Worm (Caenorhabditis elegans) whole organism, late embryonic: ENCODE results near the gene srh-288.

Experiments
- K09A11.1 ChIP-seq: sonication (generic microtip); optimal IDR thresholded peaks from 2 replicates; lab custom pipeline; 2017; ENCODE audit warnings: antibody characterized with exemption, mild to moderate bottlenecking, missing genetic modification characterization, missing compliant biosample characterization; ENCODE audit not compliant: insufficient read depth
- ama-1 ChIP-seq: fragments of 150-350 bp; optimal IDR thresholded peaks from 2 replicates; lab custom pipeline; 2014
- ceh-48 ChIP-seq: sonication (generic microtip); optimal IDR thresholded peaks from 2 replicates; lab custom pipeline; 2016; ENCODE audit warnings: missing genetic modification characterization, inconsistent platforms, missing compliant biosample characterization
- ceh-9 ChIP-seq: sonication (generic microtip); optimal IDR thresholded peaks from 2 replicates; lab custom pipeline; 2016; ENCODE audit warnings: mild to moderate bottlenecking, missing genetic modification characterization, inconsistent platforms, missing compliant biosample characterization
- ets-4 ChIP-seq: sonication (generic microtip); optimal IDR thresholded peaks from 2 replicates; lab custom pipeline; 2016; ENCODE audit warnings: missing genetic modification characterization, missing compliant biosample characterization
- fkh-10 ChIP-seq: fragments of 150-350 bp; optimal IDR thresholded peaks from 2 replicates; lab custom pipeline; 2014; ENCODE audit warnings: missing biosample characterization, missing genetic modification reagents, missing genetic modification characterization
- hlh-6 ChIP-seq: sonication (generic microtip); optimal IDR thresholded peaks from 2 replicates; lab custom pipeline; 2016; ENCODE audit warnings: missing genotype, missing genetic modification characterization, missing compliant biosample characterization
- nfya-1 ChIP-seq: sonication (generic microtip); optimal IDR thresholded peaks from 2 replicates; lab custom pipeline; 2017; ENCODE audit warnings: missing genetic modification characterization, mild to moderate bottlenecking, missing compliant biosample characterization, antibody characterized with exemption, moderate library complexity
- nhr-11 ChIP-seq: fragments of 150-350 bp; optimal IDR thresholded peaks from 2 replicates; lab custom pipeline; 2014; ENCODE audit warnings: missing biosample characterization, missing genetic modification characterization
- pha-4 ChIP-seq: fragments of 150-350 bp; optimal IDR thresholded peaks from 2 replicates; lab custom pipeline; 2018; ENCODE audit warnings: missing biosample characterization, missing genetic modification reagents, missing genetic modification characterization
- tbx-7 ChIP-seq: sonication (generic microtip); optimal IDR thresholded peaks from 2 replicates; lab custom pipeline; 2016; ENCODE audit warnings: missing genotype, missing genetic modification characterization, missing compliant biosample characterization
- unc-86 ChIP-seq: sonication (generic microtip); optimal IDR thresholded peaks from 2 replicates; lab custom pipeline; 2016; ENCODE audit warnings: missing genetic modification characterization, missing compliant biosample characterization

DNA sequence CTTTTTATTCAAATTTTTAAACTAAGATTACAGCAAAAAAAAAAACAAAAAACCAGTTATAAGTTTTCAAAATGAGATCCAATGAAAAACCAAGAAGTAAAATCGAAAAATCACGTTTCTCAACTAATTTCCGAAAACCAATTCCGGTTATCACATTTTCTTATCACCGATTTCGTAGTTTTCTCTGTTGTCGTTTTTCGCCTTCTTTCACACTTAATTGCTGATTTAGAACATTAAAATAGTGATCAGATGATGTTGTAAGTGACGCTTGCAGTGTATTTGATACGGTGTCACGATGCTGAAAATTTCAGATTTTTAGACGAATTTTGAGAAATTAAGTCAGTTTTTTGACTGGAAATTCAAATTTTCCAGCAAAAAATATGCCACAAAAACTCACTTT, 15.3 kb downstream of the srh-288 start:
- TF ChIP-seq hlh-6 (tag; lab: Kevin White, UChicago) = no peak
- no peak for TF ChIP-seq ceh-48 (tag; lab: Kevin White, UChicago)
- TF ChIP-seq ama-1 (lab: Kevin White, UChicago) = no peak
- TF ChIP-seq K09A11.1 (tag; lab: Kevin White, UChicago) = no peak
- TF ChIP-seq nhr-11 = no peak
- TF ChIP-seq pha-4 = no peak
- no peak for TF ChIP-seq ets-4 (tag; lab: Kevin White, UChicago)
- TF ChIP-seq unc-86 (tag; lab: Kevin White, UChicago) = no peak
- TF ChIP-seq nfya-1 (tag; lab: Kevin White, UChicago) = no peak
- no peak for TF ChIP-seq fkh-10 (GFP tag; lab: Kevin White, UChicago)
- no peak for TF ChIP-seq ceh-9 (tag; lab: Kevin White, UChicago)
- TF ChIP-seq tbx-7 = no peak
